Worm (Caenorhabditis elegans) whole organism, mixed stage, embryonic: Measurements from ENCODE around the gene Y49F6A.5.

Experiments
- blmp-1 ChIP-seq: fragments of 150-350 bp; optimal IDR thresholded peaks from 2 replicates; lab custom pipeline; 2014; ENCODE audit warnings: missing biosample characterization, missing genetic modification characterization
- elt-3 ChIP-seq: fragments of 150-350 bp; optimal IDR thresholded peaks from 2 replicates; lab custom pipeline; 2014; ENCODE audit warnings: missing biosample characterization, missing genetic modification characterization
- nhr-12 ChIP-seq: fragments of 150-350 bp; optimal IDR thresholded peaks from 2 replicates; lab custom pipeline; 2014; ENCODE audit warnings: missing biosample characterization, missing genetic modification characterization
- nhr-76 ChIP-seq: sonication (generic microtip); optimal IDR thresholded peaks from 2 replicates; lab custom pipeline; 2017; ENCODE audit warnings: missing biosample characterization, missing genetic modification characterization
- pha-4 ChIP-seq: fragments of 150-350 bp; optimal IDR thresholded peaks from 2 replicates; lab custom pipeline; 2018; ENCODE audit warnings: missing biosample characterization, missing genetic modification reagents, missing genetic modification characterization
- snpc-4 ChIP-seq: fragments of 150-350 bp; optimal IDR thresholded peaks from 2 replicates; lab custom pipeline; 2014; ENCODE audit warnings: missing biosample characterization, missing genetic modification characterization
- unc-39 ChIP-seq: fragments of 150-350 bp; optimal IDR thresholded peaks from 2 replicates; lab custom pipeline; 2014; ENCODE audit warnings: missing biosample characterization, missing genetic modification characterization
- ztf-11 ChIP-seq: fragments of 150-350 bp; optimal IDR thresholded peaks from 2 replicates; lab custom pipeline; 2014; ENCODE audit warnings: missing biosample characterization, missing genetic modification characterization

DNA sequence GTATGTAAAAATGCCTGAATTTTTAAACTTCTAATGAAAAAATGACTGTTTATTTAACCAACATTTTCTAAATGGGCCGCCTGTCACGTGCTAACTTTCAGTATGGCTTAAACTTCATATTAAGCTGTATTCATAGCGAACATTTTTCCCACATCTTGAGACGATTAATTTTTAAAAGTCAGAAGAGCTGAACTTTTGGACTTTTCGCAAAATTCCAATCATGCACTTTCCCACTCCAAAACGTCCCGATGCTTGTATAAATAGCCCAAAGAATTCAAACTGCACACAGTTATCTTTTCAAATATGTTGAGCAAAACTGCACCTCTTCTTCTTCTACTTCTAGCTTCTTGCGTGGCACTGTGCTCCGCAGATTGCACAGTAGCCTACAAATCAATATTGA is 32.9 kb downstream of the Y49F6A.5 start, which contains the start of gene clec-132:
- TF ChIP-seq elt-3 (no peak), nhr-76 (tag; lab: Kevin White, UChicago) (no peak), nhr-12 (no peak), blmp-1 (tag; lab: Kevin White, UChicago) (no peak), unc-39 (tag; lab: Kevin White, UChicago) (no peak), pha-4 (tag; lab: Kevin White, UChicago) (no peak), snpc-4 (tag; lab: Kevin White, UChicago) (no peak), ztf-11 (no peak)
